Fruit fly (Drosophila melanogaster) whole organism, embryonic: ENCODE results near the gene tsl.
A peak's percentile ranks its signal among the peaks of the same experiment; 100 is the strongest.

ENCODE experiments used
- Atf-2 ChIP-seq: fragments of 200-800 bp; sonication (Bioruptor generic); optimal IDR thresholded peaks from 2 replicates; lab custom pipeline; 2016; ENCODE audit warnings: missing biosample characterization, missing genetic modification characterization
- BEAF-32 ChIP-seq: fragments of 200-800 bp; sonication (Bioruptor generic); optimal IDR thresholded peaks from 3 replicates; lab custom pipeline; 2017; ENCODE audit warnings: missing biosample characterization, missing genetic modification characterization, mild to moderate bottlenecking, moderate library complexity, missing genetic modification reagents
- C15 ChIP-seq: fragments of 200-800 bp; sonication (Bioruptor generic); IDR thresholded peaks from 3 replicates; pipeline ENCODE4 v1.3.6; 2022; ENCODE audit warnings: missing biosample characterization, missing genetic modification characterization
- CG10209 ChIP-seq: fragments of 200-800 bp; sonication (Bioruptor generic); optimal IDR thresholded peaks from 3 replicates; lab custom pipeline; 2017; ENCODE audit warnings: missing biosample characterization, mild to moderate bottlenecking, missing genetic modification characterization, missing genetic modification reagents
- CG10366 ChIP-seq: fragments of 200-800 bp; sonication (Bioruptor generic); IDR thresholded peaks from 2 replicates; pipeline ENCODE4 v1.3.6; 2022; ENCODE audit warnings: missing biosample characterization, missing genetic modification characterization
- CG11504 ChIP-seq: fragments of 200-800 bp; sonication (Bioruptor generic); optimal IDR thresholded peaks from 3 replicates; lab custom pipeline; 2019; ENCODE audit warnings: missing biosample characterization, mild to moderate bottlenecking, missing genetic modification characterization, moderate library complexity
- CG12391 ChIP-seq: fragments of 200-800 bp; sonication (Bioruptor generic); optimal IDR thresholded peaks from 3 replicates; lab custom pipeline; 2018; ENCODE audit warnings: missing biosample characterization, mild to moderate bottlenecking, missing genetic modification characterization, moderate library complexity
- CG14441 ChIP-seq: fragments of 200-800 bp; sonication (Bioruptor generic); IDR thresholded peaks from 2 replicates; pipeline ENCODE4 v1.3.6; 2022; ENCODE audit warnings: missing biosample characterization, missing genetic modification characterization
- CG15601 ChIP-seq: fragments of 200-800 bp; sonication (Bioruptor generic); optimal IDR thresholded peaks from 3 replicates; lab custom pipeline; 2019; ENCODE audit warnings: missing biosample characterization, mild to moderate bottlenecking, missing genetic modification characterization, moderate library complexity
- CG15696 ChIP-seq: fragments of 200-800 bp; sonication (Bioruptor generic); optimal IDR thresholded peaks from 2 replicates; lab custom pipeline; 2019; ENCODE audit warnings: missing biosample characterization, mild to moderate bottlenecking, missing genetic modification characterization, moderate library complexity
- CG17186 ChIP-seq: fragments of 200-800 bp; sonication (Bioruptor generic); optimal IDR thresholded peaks from 3 replicates; lab custom pipeline; 2017; ENCODE audit warnings: missing biosample characterization, missing genetic modification reagents, missing genetic modification characterization
- CG17359 ChIP-seq: fragments of 200-800 bp; sonication (Bioruptor generic); optimal IDR thresholded peaks from 3 replicates; lab custom pipeline; 2018; ENCODE audit warnings: missing biosample characterization, mild to moderate bottlenecking, missing genetic modification characterization, moderate library complexity
- CG17361 ChIP-seq: fragments of 200-800 bp; sonication (Bioruptor generic); IDR thresholded peaks from 3 replicates; pipeline ENCODE4 v1.3.6; 2022; ENCODE audit warnings: missing biosample characterization, missing genetic modification characterization
- CG17829 ChIP-seq: fragments of 200-800 bp; optimal IDR thresholded peaks from 2 replicates; lab custom pipeline; 2019; ENCODE audit warnings: missing biosample characterization, mild to moderate bottlenecking, missing genetic modification characterization, moderate library complexity
- CG18262 ChIP-seq: fragments of 200-800 bp; optimal IDR thresholded peaks from 3 replicates; lab custom pipeline; 2019; ENCODE audit warnings: missing biosample characterization, mild to moderate bottlenecking, missing genetic modification characterization, moderate library complexity
- CG18599 ChIP-seq: fragments of 200-800 bp; sonication (Bioruptor generic); optimal IDR thresholded peaks from 3 replicates; lab custom pipeline; 2017; ENCODE audit warnings: missing biosample characterization, missing genetic modification characterization, mild to moderate bottlenecking, moderate library complexity, missing genetic modification reagents
- CG31224 ChIP-seq: fragments of 200-800 bp; sonication (Bioruptor generic); IDR thresholded peaks from 2 replicates; pipeline ENCODE4 v1.3.6; 2022; ENCODE audit warnings: missing biosample characterization, missing genetic modification characterization
- CG31441 ChIP-seq: fragments of 200-800 bp; sonication (Bioruptor generic); IDR thresholded peaks from 2 replicates; pipeline ENCODE4 v1.3.6; 2022; ENCODE audit warnings: missing biosample characterization, missing genetic modification characterization
- CG3726 ChIP-seq: fragments of 200-800 bp; sonication (Bioruptor generic); IDR thresholded peaks from 3 replicates; pipeline ENCODE4, ENCODE4 v1.3.6; 2022; ENCODE audit warnings: missing biosample characterization, missing genetic modification characterization
- CG6791 ChIP-seq: fragments of 200-800 bp; sonication (Bioruptor generic); IDR thresholded peaks from 3 replicates; pipeline ENCODE4 v1.3.6; 2022; ENCODE audit warnings: missing biosample characterization, missing genetic modification characterization; ENCODE audit not compliant: partially characterized antibody
- CG7745 ChIP-seq: fragments of 200-800 bp; sonication (Bioruptor generic); optimal IDR thresholded peaks from 2 replicates; lab custom pipeline; 2018; ENCODE audit warnings: missing biosample characterization, mild to moderate bottlenecking, missing genetic modification characterization, moderate library complexity
- CG7963 ChIP-seq: fragments of 200-800 bp; sonication (Bioruptor generic); IDR thresholded peaks from 3 replicates; pipeline ENCODE4 v1.3.6; 2022; ENCODE audit warnings: missing biosample characterization, missing genetic modification characterization; ENCODE audit not compliant: partially characterized antibody
- CG9727 ChIP-seq: fragments of 200-800 bp; sonication (Bioruptor generic); optimal IDR thresholded peaks from 3 replicates; lab custom pipeline; 2017; ENCODE audit warnings: missing biosample characterization, mild to moderate bottlenecking, missing genetic modification characterization
- CoRest ChIP-seq: fragments of 200-800 bp; sonication (Bioruptor generic); optimal IDR thresholded peaks from 3 replicates; lab custom pipeline; 2018; ENCODE audit warnings: missing biosample characterization, mild to moderate bottlenecking, missing genetic modification characterization, moderate library complexity
- D19A ChIP-seq: fragments of 200-800 bp; optimal IDR thresholded peaks from 3 replicates; lab custom pipeline; 2019; ENCODE audit warnings: missing biosample characterization, mild to moderate bottlenecking, missing genetic modification characterization, moderate library complexity
- Dek ChIP-seq: fragments of 200-800 bp; sonication (Bioruptor generic); optimal IDR thresholded peaks from 3 replicates; lab custom pipeline; 2019; ENCODE audit warnings: missing biosample characterization, mild to moderate bottlenecking, missing genetic modification characterization, moderate library complexity
- H2.0 ChIP-seq: fragments of 200-800 bp; sonication (Bioruptor generic); IDR thresholded peaks from 2 replicates; pipeline ENCODE4 v1.3.6; 2022; ENCODE audit warnings: missing biosample characterization, missing genetic modification characterization
- Med ChIP-seq: fragments of 200-800 bp; sonication (Bioruptor generic); peaks from one replicate; lab custom pipeline; 2016; ENCODE audit warnings: missing biosample characterization, missing genetic modification characterization, mild to moderate bottlenecking, inconsistent platforms, moderate library complexity
- NC2β ChIP-seq: fragments of 200-800 bp; sonication (Bioruptor generic); optimal IDR thresholded peaks from 2 replicates; lab custom pipeline; 2016; ENCODE audit warnings: missing biosample characterization, missing genetic modification characterization
- Nf-YB ChIP-seq: fragments of 200-800 bp; sonication (Bioruptor generic); optimal IDR thresholded peaks from 3 replicates; lab custom pipeline; 2019; ENCODE audit warnings: missing biosample characterization, mild to moderate bottlenecking, missing genetic modification characterization, moderate library complexity
- NfI ChIP-seq: fragments of 200-800 bp; sonication (Bioruptor generic); optimal IDR thresholded peaks from 3 replicates; lab custom pipeline; 2018; ENCODE audit warnings: missing biosample characterization, mild to moderate bottlenecking, missing genetic modification characterization, moderate library complexity
- Sox100B ChIP-seq: fragments of 200-800 bp; sonication (Bioruptor generic); optimal IDR thresholded peaks from 3 replicates; lab custom pipeline; 2018; ENCODE audit warnings: missing biosample characterization, mild to moderate bottlenecking, missing genetic modification characterization
- Xrp1 ChIP-seq: fragments of 200-800 bp; sonication (Bioruptor generic); IDR thresholded peaks from 2 replicates; pipeline ENCODE4 v1.3.6; 2022; ENCODE audit warnings: missing biosample characterization, missing genetic modification characterization
- ara ChIP-seq: fragments of 200-800 bp; sonication (Bioruptor generic); IDR thresholded peaks from 2 replicates; pipeline ENCODE4 v1.3.6; 2022; ENCODE audit warnings: missing biosample characterization, missing genetic modification characterization
- az2 ChIP-seq: fragments of 200-800 bp; sonication (Bioruptor generic); optimal IDR thresholded peaks from 3 replicates; lab custom pipeline; 2016; ENCODE audit warnings: missing biosample characterization, missing genetic modification characterization
- bowl ChIP-seq: fragments of 200-800 bp; sonication (Bioruptor generic); IDR thresholded peaks from 2 replicates; pipeline ENCODE4 v1.3.6; 2022; ENCODE audit warnings: missing biosample characterization, missing genetic modification characterization
- crp ChIP-seq, 2 experiments: fragments of 200-800 bp; sonication (Bioruptor generic); optimal IDR thresholded peaks; 2 replicates in 1 of 2; 3 replicates in 1 of 2; lab custom pipeline; 2017; ENCODE audit warnings: missing biosample characterization in 2 of 2, missing genetic modification characterization in 2 of 2, mild to moderate bottlenecking in 1 of 2, moderate library complexity in 1 of 2
- fd64A ChIP-seq: fragments of 200-800 bp; sonication (Bioruptor generic); optimal IDR thresholded peaks from 3 replicates; lab custom pipeline; 2018; ENCODE audit warnings: missing biosample characterization, mild to moderate bottlenecking, missing genetic modification characterization
- gcm ChIP-seq: fragments of 200-800 bp; sonication (Bioruptor generic); optimal IDR thresholded peaks from 2 replicates; lab custom pipeline; 2019; ENCODE audit warnings: missing biosample characterization, mild to moderate bottlenecking, missing genetic modification characterization, moderate library complexity
- grau ChIP-seq: fragments of 200-800 bp; optimal IDR thresholded peaks from 3 replicates; lab custom pipeline; 2019; ENCODE audit warnings: missing biosample characterization, mild to moderate bottlenecking, missing genetic modification characterization, moderate library complexity
- gsb ChIP-seq: fragments of 200-800 bp; sonication (Bioruptor generic); IDR thresholded peaks from 2 replicates; pipeline ENCODE4 v1.3.6; 2022; ENCODE audit warnings: missing biosample characterization, missing genetic modification characterization
- hth ChIP-seq: fragments of >200 bp; optimal IDR thresholded peaks from 2 replicates; lab custom pipeline; 2017; ENCODE audit warnings: inconsistent platforms
- jing ChIP-seq: fragments of 200-800 bp; sonication (Bioruptor generic); optimal IDR thresholded peaks from 2 replicates; lab custom pipeline; 2018; ENCODE audit warnings: missing biosample characterization, mild to moderate bottlenecking, missing genetic modification characterization
- mld ChIP-seq: fragments of 200-800 bp; sonication (Bioruptor generic); IDR thresholded peaks from 3 replicates; pipeline ENCODE4 v1.3.6; 2022; ENCODE audit warnings: missing biosample characterization, missing genetic modification characterization; ENCODE audit not compliant: partially characterized antibody
- nom ChIP-seq: fragments of 200-800 bp; sonication (Bioruptor generic); optimal IDR thresholded peaks from 2 replicates; lab custom pipeline; 2017; ENCODE audit warnings: missing biosample characterization, missing genetic modification characterization, mild to moderate bottlenecking, moderate library complexity, missing genetic modification reagents
- trem ChIP-seq: fragments of 200-800 bp; optimal IDR thresholded peaks from 3 replicates; lab custom pipeline; 2019; ENCODE audit warnings: missing biosample characterization, mild to moderate bottlenecking, missing genetic modification characterization, moderate library complexity
- vvl ChIP-seq: fragments of 200-800 bp; sonication (Bioruptor generic); IDR thresholded peaks from 2 replicates; pipeline ENCODE4 v1.3.6; 2022; ENCODE audit warnings: missing biosample characterization, missing genetic modification characterization

tsl gene

dm6 chr3R:21782295-21782922 lies at the start of gene tsl (continued):
- peak; percentile 41; the same call in 1 of the 2 replicates for TF ChIP-seq vvl (GFP tag; lab: Robert Waterston, UW)
- no peak for TF ChIP-seq CG6791 (GFP tag; lab: Robert Waterston, UW)
- no peak for TF ChIP-seq CG15696 (tag; lab: Kevin White, UChicago)
- TF ChIP-seq NC2β (GFP tag; lab: Kevin White, UChicago): no peak
- TF ChIP-seq gsb (GFP tag; lab: Robert Waterston, UW): no peak
- TF ChIP-seq H2.0: no peak
- peak; percentile 61 for TF ChIP-seq Med (GFP tag; lab: Kevin White, UChicago)
- no peak for TF ChIP-seq ara (GFP tag; lab: Robert Waterston, UW)
- TF ChIP-seq bowl: no peak
- no peak for TF ChIP-seq jing (GFP tag; lab: Kevin White, UChicago)
- no peak for TF ChIP-seq CG17186 (GFP tag; lab: Kevin White, UChicago)
- no peak for TF ChIP-seq hth (lab: Kevin White, UChicago)

- TF ChIP-seq BEAF-32 (GFP tag; lab: Kevin White, UChicago) (no peak), CG3726 (GFP tag; lab: Robert Waterston, UW) (no peak), Atf-2 (GFP tag; lab: Kevin White, UChicago) (no peak), CG9727 (no peak), crp (GFP tag; optimal IDR thresholded peaks at IDR 0.05; lab: Kevin White, UChicago) (no peak), CG18599 (no peak), az2 (GFP tag; lab: Kevin White, UChicago) (no peak), CG31224 (peak; percentile 12; the same call in 1 of the 2 replicates), bowl (no peak), C15 (GFP tag; lab: Robert Waterston, UW) (peak; percentile 22; the same call in 1 of the 3 replicates)
- TF ChIP-seq, all 482 proteins: peak for 2
Measured at dm6 chr3R:21831040-21831439, 48.7 kb upstream of the tsl start.

dm6 chr3R:21830303-21830707 lies 48.0 kb upstream of the tsl start:
- no peak for TF ChIP-seq Nf-YB (GFP tag; lab: Kevin White, UChicago)
- TF ChIP-seq CG14441 (GFP tag; lab: Robert Waterston, UW): no peak
- peak; percentile 45 for TF ChIP-seq D19A (tag; lab: Kevin White, UChicago)
- peak; percentile 38 for TF ChIP-seq CoRest (tag; lab: Kevin White, UChicago)
- TF ChIP-seq CG10366 (GFP tag; lab: Robert Waterston, UW): no peak
- TF ChIP-seq nom (GFP tag; lab: Kevin White, UChicago): no peak
- TF ChIP-seq Sox100B (GFP tag; lab: Kevin White, UChicago): peak; percentile 15
- TF ChIP-seq CG12391 (tag; lab: Kevin White, UChicago): peak; percentile 41
- peak; percentile 43 for TF ChIP-seq CG11504
- TF ChIP-seq CG18262 (tag; lab: Kevin White, UChicago): peak; percentile 80
- TF ChIP-seq Xrp1 (GFP tag; lab: Robert Waterston, UW): peak; percentile 49; the same call in 1 of the 2 replicates
- TF ChIP-seq CG17359 (tag; lab: Kevin White, UChicago): peak; percentile 17
- TF ChIP-seq grau (tag; lab: Kevin White, UChicago): peak; percentile 24
- peak; percentile 76 for TF ChIP-seq CG17361 (GFP tag; lab: Robert Waterston, UW)
- TF ChIP-seq CG7963 (GFP tag; lab: Robert Waterston, UW): no peak
- TF ChIP-seq CG10209 (GFP tag; lab: Kevin White, UChicago): no peak
- no peak for TF ChIP-seq NfI (GFP tag; lab: Kevin White, UChicago)
- TF ChIP-seq gcm: peak; percentile 1
- no peak for TF ChIP-seq mld (GFP tag; lab: Robert Waterston, UW)
- TF ChIP-seq Dek (tag; lab: Kevin White, UChicago): no peak
- TF ChIP-seq fd64A (GFP tag; lab: Kevin White, UChicago): no peak
- 0 out of 2 replicates have a peak, but pooled peaks have one; percentile 48 for TF ChIP-seq CG31441 (GFP tag; lab: Robert Waterston, UW)
- no peak for TF ChIP-seq CG7745
- peak; percentile 42 for TF ChIP-seq trem (tag; lab: Kevin White, UChicago)
- TF ChIP-seq CG17829: peak; percentile 49
- peak; percentile 21 for TF ChIP-seq CG15601 (tag; lab: Kevin White, UChicago)
